Worm (Caenorhabditis elegans): ENCODE data around the gene Y73B6BL.289.

Y73B6BL.289 gene

DNA sequence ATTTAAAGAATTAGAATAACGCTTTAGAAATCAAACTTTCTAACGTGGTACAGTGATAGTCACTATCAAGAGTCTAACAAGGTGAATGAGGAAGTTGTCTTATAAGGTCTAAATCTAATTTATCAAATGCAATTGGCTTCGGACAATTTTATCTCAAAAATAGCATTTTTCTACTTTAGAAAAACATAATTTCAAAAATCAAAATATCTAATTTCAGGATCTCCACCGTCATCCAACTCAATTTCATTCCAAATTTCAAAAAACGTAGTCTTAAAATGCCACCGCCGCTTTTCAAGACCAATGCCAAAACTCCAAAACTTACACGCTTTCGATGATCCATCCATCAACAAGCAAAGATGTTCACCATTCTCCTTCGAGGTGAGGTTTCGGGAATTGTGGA lies 17.7 kb downstream of the Y73B6BL.289 start, which contains the start of gene Y73B6BL.270:
TSS of gene Y73B6BL.270 (plus strand) at position 301 of the 400 bp plus-strand sequence.
- no peak for TF ChIP-seq ceh-13 (GFP tag; optimal IDR thresholded peaks at IDR 0.05)
- no peak for TF ChIP-seq hnd-1 (tag; optimal IDR thresholded peaks at IDR 0.05)
- no peak for TF ChIP-seq ets-7 (tag; optimal IDR thresholded peaks at IDR 0.05)
- TF ChIP-seq tbx-11 (GFP tag; IDR thresholded peaks at IDR 0.05), result no peak
- TF ChIP-seq tbx-37 (GFP tag; conservative IDR thresholded peaks at IDR 0.05), result no peak
- TF ChIP-seq flt-1 (GFP tag; IDR thresholded peaks at IDR 0.05), result no peak
- no peak for TF ChIP-seq hmbx-1 (tag; optimal IDR thresholded peaks at IDR 0.05)
- no peak for TF ChIP-seq ama-1 (optimal IDR thresholded peaks at IDR 0.05)
- TF ChIP-seq ceh-36 (tag; optimal IDR thresholded peaks at IDR 0.05), result no peak
- TF ChIP-seq pes-1 (GFP tag; IDR thresholded peaks at IDR 0.05), result no peak
- no peak for TF ChIP-seq aly-1 (tag; optimal IDR thresholded peaks at IDR 0.05)

ce11 chrIV:6366032-6366431 lies 18.7 kb downstream of the Y73B6BL.289 start:
- TF ChIP-seq tbx-37 (GFP tag; conservative IDR thresholded peaks at IDR 0.05) (no peak), hmbx-1 (tag; optimal IDR thresholded peaks at IDR 0.05) (no peak), hmg-4 (GFP tag; optimal IDR thresholded peaks at IDR 0.05) (no peak), ceh-36 (tag; optimal IDR thresholded peaks at IDR 0.05) (no peak)

ce11 chrIV:6369489-6369888 lies 22.2 kb downstream of the Y73B6BL.289 start:
- TF ChIP-seq tbx-37 (GFP tag; conservative IDR thresholded peaks at IDR 0.05) (no peak), hmbx-1 (tag; optimal IDR thresholded peaks at IDR 0.05) (no peak), ama-1 (optimal IDR thresholded peaks at IDR 0.05) (no peak), scrt-1 (GFP tag; IDR thresholded peaks at IDR 0.05) (no peak), F13C5.2 (tag; optimal IDR thresholded peaks at IDR 0.05) (no peak), ets-7 (tag; optimal IDR thresholded peaks at IDR 0.05) (no peak), aly-1 (tag; optimal IDR thresholded peaks at IDR 0.05) (no peak), flt-1 (GFP tag; IDR thresholded peaks at IDR 0.05) (no peak), hmg-4 (GFP tag; optimal IDR thresholded peaks at IDR 0.05) (no peak), hnd-1 (tag; optimal IDR thresholded peaks at IDR 0.05) (no peak), tbx-11 (GFP tag; IDR thresholded peaks at IDR 0.05) (no peak), B0310.2 (tag; optimal IDR thresholded peaks at IDR 0.05) (no peak), ceh-36 (tag; optimal IDR thresholded peaks at IDR 0.05) (no peak), tra-4 (tag; optimal IDR thresholded peaks at IDR 0.05) (no peak), ceh-13 (GFP tag; optimal IDR thresholded peaks at IDR 0.05) (no peak)

ce11 chrIV:6372267-6372666 lies 25.0 kb downstream of the Y73B6BL.289 start:
- TF ChIP-seq tra-4 (tag; optimal IDR thresholded peaks at IDR 0.05) (no peak), flt-1 (GFP tag; IDR thresholded peaks at IDR 0.05) (no peak), ets-7 (tag; optimal IDR thresholded peaks at IDR 0.05) (no peak), pes-1 (GFP tag; IDR thresholded peaks at IDR 0.05) (no peak), ceh-36 (tag; optimal IDR thresholded peaks at IDR 0.05) (no peak), aly-1 (tag; optimal IDR thresholded peaks at IDR 0.05) (no peak), hnd-1 (tag; optimal IDR thresholded peaks at IDR 0.05) (no peak), scrt-1 (GFP tag; IDR thresholded peaks at IDR 0.05) (no peak), F13C5.2 (tag; optimal IDR thresholded peaks at IDR 0.05) (no peak), hmg-4 (GFP tag; optimal IDR thresholded peaks at IDR 0.05) (no peak), tbx-11 (GFP tag; IDR thresholded peaks at IDR 0.05) (no peak), ceh-13 (GFP tag; optimal IDR thresholded peaks at IDR 0.05) (no peak), tbx-37 (GFP tag; conservative IDR thresholded peaks at IDR 0.05) (no peak), hmbx-1 (tag; optimal IDR thresholded peaks at IDR 0.05) (no peak), B0310.2 (tag; optimal IDR thresholded peaks at IDR 0.05) (no peak), sea-1 (GFP tag; conservative IDR thresholded peaks at IDR 0.05) (no peak), ama-1 (optimal IDR thresholded peaks at IDR 0.05) (no peak)

ce11 chrIV:6372993-6373392 lies 25.7 kb downstream of the Y73B6BL.289 start, which contains the start of gene smg-3:
Gene smg-3 (minus strand): TSS chrIV:6373093.
- no peak for TF ChIP-seq tra-4 (tag; optimal IDR thresholded peaks at IDR 0.05)
- no peak for TF ChIP-seq ama-1 (optimal IDR thresholded peaks at IDR 0.05)
- no peak for TF ChIP-seq ceh-13 (GFP tag; optimal IDR thresholded peaks at IDR 0.05)
- TF ChIP-seq hmg-4 (GFP tag; optimal IDR thresholded peaks at IDR 0.05), result no peak
- no peak for TF ChIP-seq hnd-1 (tag; optimal IDR thresholded peaks at IDR 0.05)
- no peak for TF ChIP-seq flt-1 (GFP tag; IDR thresholded peaks at IDR 0.05)
- no peak for TF ChIP-seq tbx-37 (GFP tag; conservative IDR thresholded peaks at IDR 0.05)
- TF ChIP-seq aly-1 (tag; optimal IDR thresholded peaks at IDR 0.05), result no peak
- no peak for TF ChIP-seq pes-1 (GFP tag; IDR thresholded peaks at IDR 0.05)
- TF ChIP-seq hmbx-1 (tag; optimal IDR thresholded peaks at IDR 0.05), result no peak
- TF ChIP-seq B0310.2 (tag; optimal IDR thresholded peaks at IDR 0.05), result no peak
- TF ChIP-seq ets-7 (tag; optimal IDR thresholded peaks at IDR 0.05), result no peak
- no peak for TF ChIP-seq tbx-11 (GFP tag; IDR thresholded peaks at IDR 0.05)
- TF ChIP-seq sea-1 (GFP tag; conservative IDR thresholded peaks at IDR 0.05), result no peak
- no peak for TF ChIP-seq ceh-36 (tag; optimal IDR thresholded peaks at IDR 0.05)
- no peak for TF ChIP-seq F13C5.2 (tag; optimal IDR thresholded peaks at IDR 0.05)

ce11 chrIV:6373721-6374120 lies 26.4 kb downstream of the Y73B6BL.289 start:
- TF ChIP-seq B0310.2 (tag; optimal IDR thresholded peaks at IDR 0.05) (no peak), aly-1 (tag; optimal IDR thresholded peaks at IDR 0.05) (no peak), hmg-4 (GFP tag; optimal IDR thresholded peaks at IDR 0.05) (no peak), tra-4 (tag; optimal IDR thresholded peaks at IDR 0.05) (no peak), hnd-1 (tag; optimal IDR thresholded peaks at IDR 0.05) (no peak), ets-7 (tag; optimal IDR thresholded peaks at IDR 0.05) (no peak), flt-1 (GFP tag; IDR thresholded peaks at IDR 0.05) (no peak), hmbx-1 (tag; optimal IDR thresholded peaks at IDR 0.05) (no peak), pes-1 (GFP tag; IDR thresholded peaks at IDR 0.05) (no peak), F13C5.2 (tag; optimal IDR thresholded peaks at IDR 0.05) (no peak), ama-1 (optimal IDR thresholded peaks at IDR 0.05) (no peak), ceh-13 (GFP tag; optimal IDR thresholded peaks at IDR 0.05) (no peak), scrt-1 (GFP tag; IDR thresholded peaks at IDR 0.05) (no peak), tbx-37 (GFP tag; conservative IDR thresholded peaks at IDR 0.05) (no peak), ceh-36 (tag; optimal IDR thresholded peaks at IDR 0.05) (no peak), sea-1 (GFP tag; conservative IDR thresholded peaks at IDR 0.05) (no peak), tbx-11 (GFP tag; IDR thresholded peaks at IDR 0.05) (no peak)

DNA sequence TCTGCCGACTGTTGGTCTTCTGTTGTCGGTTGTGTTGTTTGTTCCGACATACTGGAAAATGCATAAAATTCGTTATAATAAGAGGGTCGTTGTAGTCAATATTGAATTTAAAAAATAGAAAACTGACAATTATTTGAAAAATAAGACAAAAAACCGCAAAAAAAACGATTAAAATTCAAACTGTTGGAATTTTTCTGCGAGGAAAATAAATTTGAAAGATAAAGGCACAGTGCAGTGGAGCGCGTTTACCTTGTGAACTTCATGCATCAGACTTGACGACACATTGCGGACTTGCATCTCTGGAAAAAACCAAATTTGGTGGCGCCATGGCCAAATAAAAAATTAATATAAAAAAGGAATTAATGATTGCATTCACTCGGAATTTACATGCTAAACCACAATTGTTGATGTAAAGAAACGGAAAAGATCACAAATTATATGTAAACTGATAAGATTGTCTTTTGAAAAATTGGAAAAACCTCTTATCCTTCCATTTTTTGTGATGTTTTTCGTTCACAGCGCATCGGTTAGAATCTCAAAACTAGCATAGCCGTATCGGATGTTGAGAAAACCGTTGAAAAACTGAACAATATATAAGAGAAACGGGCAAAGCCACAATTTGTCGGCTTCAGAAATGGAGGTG lies 29.3 kb downstream of the Y73B6BL.289 start, which contains the start of the genes hrpf-2 and bli-6:
TSS of gene hrpf-2 (minus strand) at position 51 of the 643 bp plus-strand sequence.
TSS of gene bli-6 (plus strand) at position 593 of the 643 bp plus-strand sequence.
- TF ChIP-seq B0310.2 (tag; optimal IDR thresholded peaks at IDR 0.05) (no peak), F13C5.2 (tag; optimal IDR thresholded peaks at IDR 0.05) (peak; percentile 55), scrt-1 (GFP tag; IDR thresholded peaks at IDR 0.05) (no peak)

Measured in whole organism, early embryonic.